Fruit fly (Drosophila melanogaster): Measurements from ENCODE around the gene CG6073.

Gene CG6073

DNA sequence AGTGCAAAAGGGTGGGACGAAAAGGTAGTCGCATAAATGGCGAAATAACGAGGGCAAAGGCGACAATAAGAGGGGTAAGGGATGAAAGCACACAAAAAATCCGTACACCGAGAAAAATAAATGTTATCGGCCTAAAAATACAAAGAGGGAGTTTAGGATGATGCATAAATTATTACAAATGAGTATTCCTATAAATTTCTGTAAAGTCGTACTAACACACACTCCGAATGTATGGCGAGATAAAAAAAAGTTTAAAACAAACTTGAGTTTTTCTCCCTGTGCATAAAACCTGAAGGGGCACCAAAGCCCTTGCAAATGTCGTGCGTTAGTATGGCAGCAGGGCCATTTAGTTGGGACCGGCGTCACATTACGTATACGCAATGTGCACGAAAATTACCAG is 16.6 kb downstream of the CG6073 start (continued):
- TF ChIP-seq CG7271 (tag; optimal IDR thresholded peaks at IDR 0.05) (no peak), PHDP (tag; optimal IDR thresholded peaks at IDR 0.05) (peak; percentile 38), CG1603 (tag; optimal IDR thresholded peaks at IDR 0.05) (peak; percentile 10), CG10431 (GFP tag; optimal IDR thresholded peaks at IDR 0.05) (no peak), gfzf (GFP tag; optimal IDR thresholded peaks at IDR 0.05) (no peak), CoRest (tag; optimal IDR thresholded peaks at IDR 0.05) (no peak), CG17361 (GFP tag; IDR thresholded peaks at IDR 0.05) (no peak), ase (GFP tag; IDR thresholded peaks at IDR 0.05) (no peak), CG8944 (GFP tag; optimal IDR thresholded peaks at IDR 0.05) (peak; percentile 6), ap (GFP tag; IDR thresholded peaks at IDR 0.05) (no peak), Atf6 (GFP tag; IDR thresholded peaks at IDR 0.05) (peak; percentile 55; the same call in 1 of the 2 replicates), yki (optimal IDR thresholded peaks at IDR 0.05) (no peak), CG12155 (GFP tag; optimal IDR thresholded peaks at IDR 0.05) (no peak), sob (GFP tag; IDR thresholded peaks at IDR 0.05) (peak; percentile 60), sug (tag; optimal IDR thresholded peaks at IDR 0.05) (peak; percentile 28), CG1233 (GFP tag; optimal IDR thresholded peaks at IDR 0.05) (peak; percentile 19), MTF-1 (GFP tag; optimal IDR thresholded peaks at IDR 0.05; ENCODE audit: borderline replicate concordance) (peak; percentile 22), CG11723 (GFP tag; optimal IDR thresholded peaks at IDR 0.05) (peak; percentile 13), Abd-B (GFP tag; optimal IDR thresholded peaks at IDR 0.05) (peak; percentile 53), knrl (GFP tag; IDR thresholded peaks at IDR 0.05; ENCODE audit: partially characterized antibody) (no peak), corto (GFP tag; optimal IDR thresholded peaks at IDR 0.05) (no peak), pan (optimal IDR thresholded peaks at IDR 0.05) (no peak), pan (GFP tag; optimal IDR thresholded peaks at IDR 0.05 in 1 of 2, IDR thresholded peaks at IDR 0.05 in 1 of 2) (peak in 1 of 2 experiments; percentile 56), Sry-δ (GFP tag; optimal IDR thresholded peaks at IDR 0.05) (peak; percentile 17), CG10147 (GFP tag; optimal IDR thresholded peaks at IDR 0.05) (peak; percentile 43), CG7357 (GFP tag; IDR thresholded peaks at IDR 0.05) (0 out of 3 replicates have a peak, but pooled peaks have one; percentile 38), esg (GFP tag; conservative IDR thresholded peaks at IDR 0.05) (0 out of 2 replicates have a peak, but pooled peaks have one; percentile 18), CG17186 (GFP tag; optimal IDR thresholded peaks at IDR 0.05) (no peak), Fer3 (tag; optimal IDR thresholded peaks at IDR 0.05) (peak; percentile 68), zen (tag; optimal IDR thresholded peaks at IDR 0.05) (no peak), nmo (GFP tag; optimal IDR thresholded peaks at IDR 0.05) (no peak), croc (GFP tag; conservative IDR thresholded peaks at IDR 0.05) (peak; percentile 27; the same call in 1 of the 3 replicates), CG9215 (GFP tag; IDR thresholded peaks at IDR 0.05) (no peak; the same call in 1 of the 2 replicates), NFAT (GFP tag; IDR thresholded peaks at IDR 0.05) (no peak), dan (GFP tag; IDR thresholded peaks at IDR 0.05) (no peak), CG15011 (GFP tag; optimal IDR thresholded peaks at IDR 0.05) (peak; percentile 3), CG2678 (tag; optimal IDR thresholded peaks at IDR 0.05) (peak; percentile 82), kah (GFP tag; optimal IDR thresholded peaks at IDR 0.05) (peak; percentile 7), z (GFP tag; IDR thresholded peaks at IDR 0.05) (no peak), CG18764 (GFP tag; optimal IDR thresholded peaks at IDR 0.05) (peak; percentile 37), exex (tag; optimal IDR thresholded peaks at IDR 0.05) (peak; percentile 31), cato (GFP tag; optimal IDR thresholded peaks at IDR 0.05; ENCODE audit: borderline replicate concordance) (no peak), CG13296 (GFP tag; optimal IDR thresholded peaks at IDR 0.05) (peak; percentile 63), CG6765 (GFP tag; optimal IDR thresholded peaks at IDR 0.05) (peak; percentile 68), Rx (GFP tag; IDR thresholded peaks at IDR 0.05) (peak; percentile 37; the same call in 1 of the 2 replicates), CG2129 (GFP tag; IDR thresholded peaks at IDR 0.05; ENCODE audit: partially characterized antibody) (no peak), br (optimal IDR thresholded peaks at IDR 0.05) (no peak), ind (GFP tag; optimal IDR thresholded peaks at IDR 0.05) (peak; percentile 71), CG13287 (GFP tag; IDR thresholded peaks at IDR 0.05; ENCODE audit: partially characterized antibody) (no peak), row (GFP tag; IDR thresholded peaks at IDR 0.05) (no peak; the same call in 1 of the 3 replicates), gem (tag; optimal IDR thresholded peaks at IDR 0.05) (peak; percentile 60)
